Worm (Caenorhabditis elegans) whole organism, mixed stage, embryonic: ENCODE data around the gene lars-1.

Experiments
- M03D4.4 ChIP-seq: sonication (generic microtip); optimal IDR thresholded peaks from 2 replicates; lab custom pipeline; 2017; ENCODE audit warnings: mild to moderate bottlenecking, missing genetic modification characterization, missing compliant biosample characterization
- bed-3 ChIP-seq: fragments of 200-800 bp; sonication (Bioruptor generic); optimal IDR thresholded peaks from 3 replicates; lab custom pipeline; 2018; ENCODE audit warnings: mild to moderate bottlenecking, missing genetic modification characterization, moderate library complexity, missing compliant biosample characterization
- blmp-1 ChIP-seq: fragments of 150-350 bp; optimal IDR thresholded peaks from 2 replicates; lab custom pipeline; 2014; ENCODE audit warnings: missing biosample characterization, missing genetic modification characterization
- ceh-39 ChIP-seq: fragments of 150-350 bp; optimal IDR thresholded peaks from 2 replicates; lab custom pipeline; 2014; ENCODE audit warnings: missing biosample characterization, missing genetic modification characterization
- ceh-83 ChIP-seq: fragments of 200-800 bp; sonication (Bioruptor generic); optimal IDR thresholded peaks from 2 replicates; lab custom pipeline; 2018; ENCODE audit warnings: mild to moderate bottlenecking, missing genetic modification characterization, missing compliant biosample characterization
- ces-1 ChIP-seq: fragments of 150-350 bp; optimal IDR thresholded peaks from 2 replicates; lab custom pipeline; 2014; ENCODE audit warnings: missing biosample characterization, missing genetic modification reagents, missing genetic modification characterization
- cnd-1 ChIP-seq: fragments of 200-800 bp; sonication (Bioruptor generic); optimal IDR thresholded peaks from 2 replicates; lab custom pipeline; 2018; ENCODE audit warnings: mild to moderate bottlenecking, missing genetic modification characterization, missing compliant biosample characterization
- elt-1 ChIP-seq: sonication (generic microtip); optimal IDR thresholded peaks from 2 replicates; lab custom pipeline; 2017; ENCODE audit warnings: missing genetic modification characterization, mild to moderate bottlenecking, missing compliant biosample characterization, antibody characterized with exemption, moderate library complexity, borderline replicate concordance; ENCODE audit not compliant: insufficient read depth
- elt-3 ChIP-seq: fragments of 150-350 bp; optimal IDR thresholded peaks from 2 replicates; lab custom pipeline; 2014; ENCODE audit warnings: missing biosample characterization, missing genetic modification characterization
- flh-1 ChIP-seq: fragments of 200-800 bp; sonication (Bioruptor generic); optimal IDR thresholded peaks from 2 replicates; lab custom pipeline; 2018; ENCODE audit warnings: mild to moderate bottlenecking, missing genetic modification characterization, moderate library complexity, missing compliant biosample characterization
- ham-2 ChIP-seq: fragments of 200-800 bp; sonication (Bioruptor generic); optimal IDR thresholded peaks from 2 replicates; lab custom pipeline; 2018; ENCODE audit warnings: mild to moderate bottlenecking, missing genetic modification characterization, missing compliant biosample characterization
- hlh-1 ChIP-seq: fragments of 150-350 bp; optimal IDR thresholded peaks from 2 replicates; lab custom pipeline; 2014; ENCODE audit warnings: missing biosample characterization, missing genetic modification reagents, missing genetic modification characterization
- lin-13 ChIP-seq: fragments of 150-350 bp; optimal IDR thresholded peaks from 2 replicates; lab custom pipeline; 2014; ENCODE audit warnings: missing biosample characterization, missing genetic modification characterization
- lin-32 ChIP-seq: fragments of 200-800 bp; sonication (Bioruptor generic); optimal IDR thresholded peaks from 2 replicates; lab custom pipeline; 2018; ENCODE audit warnings: mild to moderate bottlenecking, missing genetic modification characterization, missing compliant biosample characterization
- lsy-2 ChIP-seq: fragments of 150-350 bp; optimal IDR thresholded peaks from 2 replicates; lab custom pipeline; 2014; ENCODE audit warnings: missing biosample characterization, missing genetic modification characterization
- mep-1 ChIP-seq: fragments of 150-350 bp; optimal IDR thresholded peaks from 2 replicates; lab custom pipeline; 2017; ENCODE audit warnings: missing biosample characterization, missing genetic modification reagents, missing genetic modification characterization, inconsistent platforms
- mls-2 ChIP-seq: sonication (generic microtip); optimal IDR thresholded peaks from 2 replicates; lab custom pipeline; 2016; ENCODE audit warnings: mild to moderate bottlenecking, missing genetic modification characterization, moderate library complexity, missing compliant biosample characterization
- nhr-12 ChIP-seq: fragments of 150-350 bp; optimal IDR thresholded peaks from 2 replicates; lab custom pipeline; 2014; ENCODE audit warnings: missing biosample characterization, missing genetic modification characterization
- nhr-2 ChIP-seq: fragments of 150-350 bp; optimal IDR thresholded peaks from 2 replicates; lab custom pipeline; 2014; ENCODE audit warnings: missing biosample characterization, missing genetic modification characterization
- nhr-237 ChIP-seq: fragments of 150-350 bp; optimal IDR thresholded peaks from 2 replicates; lab custom pipeline; 2014; ENCODE audit warnings: missing biosample characterization, missing genetic modification characterization
- nhr-28 ChIP-seq: fragments of 150-350 bp; optimal IDR thresholded peaks from 2 replicates; lab custom pipeline; 2014; ENCODE audit warnings: missing biosample characterization, missing genetic modification characterization
- nhr-76 ChIP-seq: sonication (generic microtip); optimal IDR thresholded peaks from 2 replicates; lab custom pipeline; 2017; ENCODE audit warnings: missing biosample characterization, missing genetic modification characterization
- pha-4 ChIP-seq: fragments of 150-350 bp; optimal IDR thresholded peaks from 2 replicates; lab custom pipeline; 2018; ENCODE audit warnings: missing biosample characterization, missing genetic modification reagents, missing genetic modification characterization
- sem-2 ChIP-seq: fragments of 200-800 bp; sonication (Bioruptor generic); optimal IDR thresholded peaks from 2 replicates; lab custom pipeline; 2018; ENCODE audit warnings: mild to moderate bottlenecking, missing genetic modification characterization, missing compliant biosample characterization
- snpc-4 ChIP-seq: fragments of 150-350 bp; optimal IDR thresholded peaks from 2 replicates; lab custom pipeline; 2014; ENCODE audit warnings: missing biosample characterization, missing genetic modification characterization
- sptf-1 ChIP-seq: sonication (generic microtip); optimal IDR thresholded peaks from 2 replicates; lab custom pipeline; 2017; ENCODE audit warnings: mild to moderate bottlenecking, missing genetic modification characterization, moderate library complexity, missing compliant biosample characterization
- tbx-8 ChIP-seq: fragments of 200-800 bp; sonication (Bioruptor generic); optimal IDR thresholded peaks from 2 replicates; lab custom pipeline; 2018; ENCODE audit warnings: mild to moderate bottlenecking, missing genetic modification characterization, moderate library complexity, missing compliant biosample characterization
- unc-120 ChIP-seq: sonication (generic microtip); optimal IDR thresholded peaks from 2 replicates; lab custom pipeline; 2017; ENCODE audit warnings: missing genetic modification characterization, missing compliant biosample characterization; ENCODE audit not compliant: poor library complexity, severe bottlenecking
- unc-39 ChIP-seq: fragments of 150-350 bp; optimal IDR thresholded peaks from 2 replicates; lab custom pipeline; 2014; ENCODE audit warnings: missing biosample characterization, missing genetic modification characterization
- unc-62 ChIP-seq: fragments of 150-350 bp; optimal IDR thresholded peaks from 2 replicates; lab custom pipeline; 2014; ENCODE audit warnings: missing biosample characterization, missing genetic modification reagents, missing genetic modification characterization
- ztf-11 ChIP-seq: fragments of 150-350 bp; optimal IDR thresholded peaks from 2 replicates; lab custom pipeline; 2014; ENCODE audit warnings: missing biosample characterization, missing genetic modification characterization

The lars-1 gene

ce11 chrIII:4168665-4169064 lies 17.9 kb downstream of the lars-1 start, which contains the start of gene ccdc-55:
TSS of gene ccdc-55 (minus strand) at chrIII:4168765.
- TF ChIP-seq ztf-11 (tag; lab: Kevin White, UChicago): no peak
- TF ChIP-seq hlh-1 (tag; lab: Kevin White, UChicago): no peak
- no peak for TF ChIP-seq bed-3 (GFP tag; lab: Kevin White, UChicago)
- TF ChIP-seq ham-2 (GFP tag; lab: Kevin White, UChicago): no peak
- no peak for TF ChIP-seq blmp-1 (tag; lab: Kevin White, UChicago)

ce11 chrIII:4166745-4167144 lies 19.9 kb downstream of the lars-1 start, which contains the start of gene rnf-5:
TSS of gene rnf-5 (minus strand) at chrIII:4166845.
- TF ChIP-seq tbx-8 (no peak), blmp-1 (tag; lab: Kevin White, UChicago) (no peak), ces-1 (no peak), unc-120 (tag; lab: Kevin White, UChicago) (no peak), nhr-12 (tag; lab: Kevin White, UChicago) (no peak), snpc-4 (no peak), mep-1 (tag; lab: Kevin White, UChicago) (no peak), unc-39 (tag; lab: Kevin White, UChicago) (no peak), mls-2 (tag; lab: Kevin White, UChicago) (no peak), elt-1 (tag; lab: Kevin White, UChicago) (no peak), ceh-83 (GFP tag; lab: Kevin White, UChicago) (no peak), cnd-1 (tag; lab: Kevin White, UChicago) (no peak), sem-2 (GFP tag; lab: Kevin White, UChicago) (no peak), elt-3 (tag; lab: Kevin White, UChicago) (no peak), M03D4.4 (tag; lab: Kevin White, UChicago) (no peak), nhr-76 (no peak), nhr-237 (tag; lab: Kevin White, UChicago) (no peak), lin-13 (tag; lab: Kevin White, UChicago) (no peak)

- TF ChIP-seq lin-32: no peak
- no peak for TF ChIP-seq M03D4.4 (tag; lab: Kevin White, UChicago)
- TF ChIP-seq flh-1 (GFP tag; lab: Kevin White, UChicago): no peak
- no peak for TF ChIP-seq nhr-237 (tag; lab: Kevin White, UChicago)
- no peak for TF ChIP-seq bed-3 (GFP tag; lab: Kevin White, UChicago)
- no peak for TF ChIP-seq nhr-12 (tag; lab: Kevin White, UChicago)
- TF ChIP-seq sptf-1 (tag; lab: Kevin White, UChicago): no peak
- TF ChIP-seq ceh-39 (tag; lab: Kevin White, UChicago): no peak
- TF ChIP-seq unc-39 (tag; lab: Kevin White, UChicago): no peak
- no peak for TF ChIP-seq nhr-76
- TF ChIP-seq pha-4: no peak
- TF ChIP-seq lin-13 (tag; lab: Kevin White, UChicago): no peak
- TF ChIP-seq ham-2 (GFP tag; lab: Kevin White, UChicago): no peak
- no peak for TF ChIP-seq unc-62 (GFP tag; lab: Kevin White, UChicago)
- TF ChIP-seq cnd-1 (tag; lab: Kevin White, UChicago): no peak
- no peak for TF ChIP-seq hlh-1 (tag; lab: Kevin White, UChicago)
- TF ChIP-seq tbx-8: no peak
Measured at ce11 chrIII:4164071-4164470, 22.5 kb downstream of the lars-1 start, which contains the start of gene C16C10.8. TSS of gene C16C10.8 (minus strand) at chrIII:4164171.

ce11 chrIII:4160937-4161336 lies 25.7 kb downstream of the lars-1 start, which contains the start of gene C01G12.16:
TSS of gene C01G12.16 (plus strand) at chrIII:4161237.
- no peak for TF ChIP-seq snpc-4
- no peak for TF ChIP-seq bed-3 (GFP tag; lab: Kevin White, UChicago)
- no peak for TF ChIP-seq nhr-237 (tag; lab: Kevin White, UChicago)
- TF ChIP-seq tbx-8: no peak
- TF ChIP-seq lsy-2: no peak
- TF ChIP-seq sptf-1 (tag; lab: Kevin White, UChicago): no peak
- no peak for TF ChIP-seq M03D4.4 (tag; lab: Kevin White, UChicago)
- no peak for TF ChIP-seq nhr-28
- TF ChIP-seq ztf-11 (tag; lab: Kevin White, UChicago): no peak
- no peak for TF ChIP-seq ceh-39 (tag; lab: Kevin White, UChicago)
- TF ChIP-seq elt-1 (tag; lab: Kevin White, UChicago): no peak
- no peak for TF ChIP-seq ceh-83 (GFP tag; lab: Kevin White, UChicago)
- no peak for TF ChIP-seq nhr-2 (tag; lab: Kevin White, UChicago)
- no peak for TF ChIP-seq blmp-1 (tag; lab: Kevin White, UChicago)
- TF ChIP-seq sem-2 (GFP tag; lab: Kevin White, UChicago): no peak
- TF ChIP-seq cnd-1 (tag; lab: Kevin White, UChicago): no peak
- TF ChIP-seq, all 35 proteins: peak for 0
